Fruit fly (Drosophila melanogaster) whole organism, wandering third instar larva: ENCODE measurements around the gene Septin4.

Experiments used
- CrebA ChIP-seq: fragments of 200-800 bp; sonication (Bioruptor generic); optimal IDR thresholded peaks from 2 replicates; lab custom pipeline; 2016; ENCODE audit warnings: missing biosample characterization, mild to moderate bottlenecking, missing genetic modification characterization, borderline replicate concordance
- Hr78 ChIP-seq: fragments of >200 bp; optimal IDR thresholded peaks from 2 replicates; lab custom pipeline; 2017; ENCODE audit warnings: missing biosample characterization, missing genetic modification characterization
- Myc ChIP-seq: fragments of >200 bp; optimal IDR thresholded peaks from 2 replicates; lab custom pipeline; 2017
- br ChIP-seq: fragments of 200-800 bp; sonication (Bioruptor generic); optimal IDR thresholded peaks from 2 replicates; lab custom pipeline; 2016; ENCODE audit warnings: missing biosample characterization, missing genetic modification characterization
- dl ChIP-seq, 2 experiments: fragments of 175-275, 200-275 bp in 1 of 2; fragments of 200-275 bp in 1 of 2; sonication (Bioruptor generic); optimal IDR thresholded peaks; lab custom pipeline; 2018; ENCODE audit warnings: mild to moderate bottlenecking in 2 of 2, missing biosample characterization in 2 of 2, missing genetic modification characterization in 2 of 2, moderate library complexity in 2 of 2; ENCODE audit not compliant: partially characterized antibody in 2 of 2, insufficient read depth in 1 of 2
- ey ChIP-seq: fragments of 200-800 bp; sonication (Bioruptor generic); optimal IDR thresholded peaks from 2 replicates; lab custom pipeline; 2016; ENCODE audit warnings: missing biosample characterization, missing genetic modification characterization
- h ChIP-seq: fragments of 200-800 bp; sonication (Bioruptor generic); optimal IDR thresholded peaks from 3 replicates; lab custom pipeline; 2016; ENCODE audit warnings: missing biosample characterization, mild to moderate bottlenecking, missing genetic modification characterization
- lola ChIP-seq: fragments of >200 bp; optimal IDR thresholded peaks from 2 replicates; lab custom pipeline; 2017; ENCODE audit warnings: missing biosample characterization, missing genetic modification characterization
- psq ChIP-seq: fragments of 200-800 bp; sonication (Bioruptor generic); optimal IDR thresholded peaks from 3 replicates; lab custom pipeline; 2017; ENCODE audit warnings: missing biosample characterization, mild to moderate bottlenecking, missing genetic modification characterization, moderate library complexity
- sv ChIP-seq: fragments of 200-800 bp; sonication (Bioruptor generic); optimal IDR thresholded peaks from 3 replicates; lab custom pipeline; 2016; ENCODE audit warnings: missing biosample characterization, missing genetic modification characterization
- tai ChIP-seq: sonication (Bioruptor generic); optimal IDR thresholded peaks from 2 replicates; lab custom pipeline; 2016; ENCODE audit warnings: missing biosample characterization, missing genetic modification characterization
- usp ChIP-seq: fragments of >200 bp; optimal IDR thresholded peaks from 2 replicates; lab custom pipeline; 2017; ENCODE audit warnings: missing biosample characterization, missing genetic modification characterization

DNA sequence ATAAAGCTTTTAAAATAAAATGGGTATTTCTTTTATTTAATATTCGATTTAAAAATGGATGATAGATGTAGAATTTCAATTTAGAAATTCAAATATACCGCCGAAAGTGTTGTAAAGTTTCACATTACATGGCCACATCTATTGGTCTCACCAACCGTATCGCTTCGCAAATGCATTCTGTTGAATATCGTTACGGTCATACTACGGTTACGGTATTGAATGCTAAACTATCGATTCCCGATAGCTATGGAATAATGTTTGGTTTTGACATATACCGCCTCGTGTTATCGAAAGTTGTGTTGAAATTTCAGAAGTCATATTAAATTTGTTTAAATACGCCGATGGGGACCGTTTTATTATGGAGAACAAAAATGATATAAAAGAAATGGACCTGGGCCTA lies 43.9 kb downstream of the Septin4 start, which contains the start of the genes CG32573 and CG42512:
- no peak for TF ChIP-seq h (GFP tag; lab: Kevin White, UChicago)
- no peak for TF ChIP-seq dl (GFP tag; optimal IDR thresholded peaks at IDR 0.05; lab: Kevin White, UChicago; ENCODE audit: insufficient read depth in 1 of 2, partially characterized antibody in 2 of 2)
- TF ChIP-seq tai = no peak
- TF ChIP-seq Myc (lab: Kevin White, UChicago) = peak; percentile 45
- TF ChIP-seq sv = no peak
- no peak for TF ChIP-seq usp (GFP tag; lab: Kevin White, UChicago)
- TF ChIP-seq Hr78 (GFP tag; lab: Kevin White, UChicago) = no peak
- TF ChIP-seq psq = no peak
- TF ChIP-seq lola (GFP tag; lab: Kevin White, UChicago) = no peak
- TF ChIP-seq ey (GFP tag; lab: Kevin White, UChicago) = no peak
- no peak for TF ChIP-seq br (GFP tag; lab: Kevin White, UChicago)
- no peak for TF ChIP-seq CrebA
